Worm (Caenorhabditis elegans) whole organism, L3 larva: ENCODE data around the gene pals-22.

Experiments
- R02D3.7 ChIP-seq: fragments of 150-350 bp; optimal IDR thresholded peaks from 2 replicates; lab custom pipeline; 2014; ENCODE audit warnings: missing biosample characterization, missing genetic modification characterization
- aly-2 ChIP-seq: fragments of 150-350 bp; optimal IDR thresholded peaks from 2 replicates; lab custom pipeline; 2014; ENCODE audit warnings: missing biosample characterization, missing genetic modification characterization
- ama-1 ChIP-seq: fragments of 150-350 bp; optimal IDR thresholded peaks from 2 replicates; lab custom pipeline; 2018
- ceh-82 ChIP-seq: fragments of 150-350 bp; optimal IDR thresholded peaks from 2 replicates; lab custom pipeline; 2014; ENCODE audit warnings: missing biosample characterization, missing genetic modification characterization
- fkh-10 ChIP-seq: sonication (generic microtip); optimal IDR thresholded peaks from 2 replicates; lab custom pipeline; 2017; ENCODE audit warnings: missing biosample characterization, missing genetic modification reagents, missing genetic modification characterization
- mdl-1 ChIP-seq: fragments of 150-350 bp; optimal IDR thresholded peaks from 2 replicates; lab custom pipeline; 2014; ENCODE audit warnings: missing biosample characterization, missing genetic modification characterization
- nfya-1 ChIP-seq: sonication (generic microtip); optimal IDR thresholded peaks from 2 replicates; lab custom pipeline; 2017; ENCODE audit warnings: missing genetic modification characterization, mild to moderate bottlenecking, missing compliant biosample characterization, antibody characterized with exemption, moderate library complexity; ENCODE audit not compliant: insufficient read depth
- nhr-12 ChIP-seq: fragments of 150-350 bp; optimal IDR thresholded peaks from 2 replicates; lab custom pipeline; 2014; ENCODE audit warnings: missing biosample characterization, missing genetic modification characterization
- nhr-28 ChIP-seq: fragments of 150-350 bp; optimal IDR thresholded peaks from 2 replicates; lab custom pipeline; 2014; ENCODE audit warnings: missing biosample characterization, missing genetic modification characterization
- nhr-77 ChIP-seq: fragments of 150-350 bp; optimal IDR thresholded peaks from 2 replicates; lab custom pipeline; 2014; ENCODE audit warnings: missing biosample characterization, missing genetic modification characterization
- skn-1 ChIP-seq: fragments of 150-350 bp; optimal IDR thresholded peaks from 2 replicates; lab custom pipeline; 2014; ENCODE audit warnings: missing biosample characterization, missing genetic modification characterization

DNA sequence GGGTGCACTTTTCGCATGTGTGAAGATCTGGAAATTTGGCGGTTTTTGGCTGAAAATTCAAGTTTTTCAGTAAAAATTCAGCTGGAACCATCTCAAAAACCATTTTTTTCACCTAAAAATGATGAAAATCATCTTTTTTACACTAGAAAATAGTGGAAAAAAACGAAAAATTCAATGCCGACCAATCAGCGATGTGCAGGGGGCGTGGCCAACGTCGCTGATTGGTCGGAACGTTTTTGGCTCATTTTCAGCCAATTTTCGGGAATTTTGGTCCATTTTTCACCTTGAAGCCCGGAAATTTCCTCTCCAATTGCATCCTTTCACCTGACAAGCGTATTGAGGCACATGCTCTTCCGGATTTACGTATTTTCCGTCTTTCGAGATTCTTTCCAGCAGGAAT is 47.8 kb upstream of the pals-22 start:
- TF ChIP-seq ceh-82 (tag; lab: Kevin White, UChicago) (no peak), nhr-77 (tag; lab: Kevin White, UChicago) (no peak), fkh-10 (no peak), nhr-12 (tag; lab: Kevin White, UChicago) (no peak), aly-2 (no peak), R02D3.7 (tag; lab: Kevin White, UChicago) (no peak), skn-1 (tag; lab: Kevin White, UChicago) (no peak), nfya-1 (tag; lab: Kevin White, UChicago) (peak; percentile 93), ama-1 (no peak), nhr-28 (no peak), mdl-1 (tag; lab: Kevin White, UChicago) (no peak)
